Worm (Caenorhabditis elegans) whole organism, L2 larva: Measurements from ENCODE around the gene K07H8.5.

Experiments used
- R02D3.7 ChIP-seq: fragments of 150-350 bp; optimal IDR thresholded peaks from 2 replicates; lab custom pipeline; 2014; ENCODE audit warnings: missing biosample characterization, missing genetic modification characterization
- ZK546.5 ChIP-seq: sonication (generic microtip); optimal IDR thresholded peaks from 2 replicates; lab custom pipeline; 2017; ENCODE audit warnings: missing biosample characterization, missing genetic modification characterization
- ceh-82 ChIP-seq: fragments of 150-350 bp; optimal IDR thresholded peaks from 2 replicates; lab custom pipeline; 2014; ENCODE audit warnings: missing biosample characterization, missing genetic modification characterization
- nhr-10 ChIP-seq: sonication (generic microtip); optimal IDR thresholded peaks from 2 replicates; lab custom pipeline; 2017; ENCODE audit warnings: missing biosample characterization, missing genetic modification characterization
- nhr-129 ChIP-seq: fragments of 150-350 bp; optimal IDR thresholded peaks from 2 replicates; lab custom pipeline; 2014; ENCODE audit warnings: missing biosample characterization, missing genetic modification characterization
- nhr-237 ChIP-seq: fragments of 150-350 bp; optimal IDR thresholded peaks from 2 replicates; lab custom pipeline; 2014; ENCODE audit warnings: missing biosample characterization, missing genetic modification characterization
- nhr-77 ChIP-seq: fragments of 150-350 bp; optimal IDR thresholded peaks from 2 replicates; lab custom pipeline; 2014; ENCODE audit warnings: missing biosample characterization, missing genetic modification characterization
- skn-1 ChIP-seq: sonication (generic microtip); optimal IDR thresholded peaks from 2 replicates; lab custom pipeline; 2017; ENCODE audit warnings: missing biosample characterization, missing genetic modification characterization
- unc-39 ChIP-seq: fragments of 150-350 bp; optimal IDR thresholded peaks from 2 replicates; lab custom pipeline; 2014; ENCODE audit warnings: missing biosample characterization, missing genetic modification characterization
- unc-55 ChIP-seq: fragments of 150-350 bp; sonication (generic microtip); optimal IDR thresholded peaks from 3 replicates; lab custom pipeline; 2014; ENCODE audit warnings: missing biosample characterization, missing genetic modification reagents, missing genetic modification characterization

- no peak for TF ChIP-seq skn-1
- TF ChIP-seq nhr-237 (tag; lab: Kevin White, UChicago): no peak
- TF ChIP-seq unc-55 (GFP tag; lab: Kevin White, UChicago): no peak
- no peak for TF ChIP-seq R02D3.7 (tag; lab: Kevin White, UChicago)
- TF ChIP-seq unc-39 (tag; lab: Kevin White, UChicago): no peak
- no peak for TF ChIP-seq nhr-10 (tag; lab: Kevin White, UChicago)
- no peak for TF ChIP-seq nhr-77 (tag; lab: Kevin White, UChicago)
- no peak for TF ChIP-seq nhr-129
- no peak for TF ChIP-seq ceh-82 (tag; lab: Kevin White, UChicago)
- TF ChIP-seq ZK546.5 (tag; lab: Kevin White, UChicago): no peak
Observed at ce11 chrIV:8266024-8266949, 1.8 kb upstream of the K07H8.5 start.
